Fruit fly (Drosophila melanogaster): Measurements from ENCODE around the gene CG31300.

CG31300 gene

DNA sequence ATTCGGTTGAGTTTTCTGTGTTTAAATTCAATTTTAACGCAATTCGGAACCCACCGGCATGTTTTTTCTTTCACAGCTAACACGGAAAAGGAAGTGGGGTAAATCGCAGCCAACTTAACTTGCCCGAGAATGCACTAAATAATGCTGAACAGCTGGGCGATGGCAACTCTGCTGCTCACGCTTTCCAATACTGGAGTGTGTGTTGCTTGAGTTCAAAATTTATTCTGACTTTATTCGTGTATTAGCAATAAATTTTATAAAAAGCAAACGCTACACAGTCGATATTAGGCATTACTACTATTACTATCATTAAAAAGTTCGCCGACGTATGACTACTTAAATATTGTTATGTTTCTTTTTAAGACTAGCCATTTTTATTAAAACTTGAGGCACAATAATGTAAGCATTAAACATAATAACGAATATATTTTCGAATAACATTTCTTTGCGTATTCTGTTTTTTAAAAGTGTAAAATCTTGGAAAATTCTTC is 36.0 kb upstream of the CG31300 start, which contains the start of the genes RpS27 and Nup37 (continued):
- TF ChIP-seq CG3163 (GFP tag; optimal IDR thresholded peaks at IDR 0.05) = peak; percentile 94
- TF ChIP-seq Antp (GFP tag; optimal IDR thresholded peaks at IDR 0.05) = peak; percentile 98
- TF ChIP-seq gt (GFP tag; IDR thresholded peaks at IDR 0.05) = peak; percentile 96
- TF ChIP-seq NC2β (GFP tag; optimal IDR thresholded peaks at IDR 0.05) = peak; percentile 100
- peak; percentile 71 for TF ChIP-seq corto (GFP tag; optimal IDR thresholded peaks at IDR 0.05)
- TF ChIP-seq dm (GFP tag; optimal IDR thresholded peaks at IDR 0.05) = peak; percentile 99
- peak; percentile 96 for TF ChIP-seq CG9797 (GFP tag; optimal IDR thresholded peaks at IDR 0.05)
- peak; percentile 95 for TF ChIP-seq tgo (GFP tag; IDR thresholded peaks at IDR 0.05)
- peak; percentile 43; the same call in 1 of the 2 replicates for TF ChIP-seq Bgb (GFP tag; IDR thresholded peaks at IDR 0.05; ENCODE audit: partially characterized antibody)
- peak; percentile 94 for TF ChIP-seq wdn (GFP tag; IDR thresholded peaks at IDR 0.05)
- TF ChIP-seq CG2202 (tag; optimal IDR thresholded peaks at IDR 0.05) = peak; percentile 96
- no peak for TF ChIP-seq hkb (optimal IDR thresholded peaks at IDR 0.05)
- peak; percentile 94 for TF ChIP-seq hkb (GFP tag; IDR thresholded peaks at IDR 0.05)
- no peak for TF ChIP-seq lov (optimal IDR thresholded peaks at IDR 0.05)
- TF ChIP-seq lov (GFP tag; IDR thresholded peaks at IDR 0.05) = peak; percentile 99
- TF ChIP-seq pnt (GFP tag; optimal IDR thresholded peaks at IDR 0.05) = peak; percentile 91
- no peak for TF ChIP-seq h (optimal IDR thresholded peaks at IDR 0.05)
- TF ChIP-seq ind (GFP tag; optimal IDR thresholded peaks at IDR 0.05) = peak; percentile 96
- peak; percentile 99 for TF ChIP-seq eyg (GFP tag; optimal IDR thresholded peaks at IDR 0.05)
- TF ChIP-seq CG15073 (GFP tag; optimal IDR thresholded peaks at IDR 0.05) = peak; percentile 68
- peak; percentile 99 for TF ChIP-seq da (GFP tag; optimal IDR thresholded peaks at IDR 0.05)
- peak; percentile 94 for TF ChIP-seq Bdp1 (GFP tag; optimal IDR thresholded peaks at IDR 0.05)
- peak; percentile 98 for TF ChIP-seq CG31441 (GFP tag; IDR thresholded peaks at IDR 0.05)
- TF ChIP-seq CG15696 (tag; optimal IDR thresholded peaks at IDR 0.05) = peak; percentile 81
- peak; percentile 99 for TF ChIP-seq pho (GFP tag; optimal IDR thresholded peaks at IDR 0.05)
- TF ChIP-seq sc (optimal IDR thresholded peaks at IDR 0.05) = no peak
- TF ChIP-seq sc (GFP tag; optimal IDR thresholded peaks at IDR 0.05) = peak; percentile 97
- TF ChIP-seq pzg (GFP tag; optimal IDR thresholded peaks at IDR 0.05) = peak; percentile 97
- TF ChIP-seq Tbp (GFP tag; optimal IDR thresholded peaks at IDR 0.05) = no peak
- TF ChIP-seq tna (GFP tag; IDR thresholded peaks at IDR 0.05; ENCODE audit: partially characterized antibody) = no peak
- TF ChIP-seq Sry-β (GFP tag; optimal IDR thresholded peaks at IDR 0.05) = peak; percentile 80
- peak; percentile 68; the same call in 1 of the 2 replicates for TF ChIP-seq Lim3 (GFP tag; IDR thresholded peaks at IDR 0.05)
- TF ChIP-seq Vsx1 (GFP tag; optimal IDR thresholded peaks at IDR 0.05) = peak; percentile 98
- TF ChIP-seq Meics (GFP tag; optimal IDR thresholded peaks at IDR 0.05) = peak; percentile 99
- peak; percentile 98 for TF ChIP-seq Camta (GFP tag; optimal IDR thresholded peaks at IDR 0.05)
- TF ChIP-seq ken (GFP tag; IDR thresholded peaks at IDR 0.05) = peak; percentile 99
- TF ChIP-seq pan (optimal IDR thresholded peaks at IDR 0.05) = no peak
- peak in 1 of 2 experiments; percentile 97 for TF ChIP-seq pan (GFP tag; optimal IDR thresholded peaks at IDR 0.05 in 1 of 2, IDR thresholded peaks at IDR 0.05 in 1 of 2)
- peak; percentile 94 for TF ChIP-seq CG4730 (GFP tag; IDR thresholded peaks at IDR 0.05)
- TF ChIP-seq Dp (GFP tag; optimal IDR thresholded peaks at IDR 0.05) = peak; percentile 77
- TF ChIP-seq jing (GFP tag; optimal IDR thresholded peaks at IDR 0.05) = peak; percentile 94
- TF ChIP-seq gro (GFP tag; optimal IDR thresholded peaks at IDR 0.05) = peak; percentile 97
- TF ChIP-seq CG2712 (tag; optimal IDR thresholded peaks at IDR 0.05) = peak; percentile 94
- peak; percentile 95 for TF ChIP-seq CG14441 (GFP tag; IDR thresholded peaks at IDR 0.05)
- peak; percentile 100 for TF ChIP-seq CG34376 (GFP tag; optimal IDR thresholded peaks at IDR 0.05)
- TF ChIP-seq CG12104 (GFP tag; optimal IDR thresholded peaks at IDR 0.05) = peak; percentile 99
- TF ChIP-seq Doc3 (GFP tag; IDR thresholded peaks at IDR 0.05; ENCODE audit: partially characterized antibody) = no peak
- peak; percentile 98 for TF ChIP-seq chn (GFP tag; optimal IDR thresholded peaks at IDR 0.05)
- TF ChIP-seq CG2120 (GFP tag; optimal IDR thresholded peaks at IDR 0.05) = peak; percentile 95
- peak in 1 of 2 experiments; percentile 88 for TF ChIP-seq tll (GFP tag; optimal IDR thresholded peaks at IDR 0.05)
- TF ChIP-seq CG16815 (GFP tag; optimal IDR thresholded peaks at IDR 0.05) = peak; percentile 95
- peak; percentile 99 for TF ChIP-seq Rfx (GFP tag; IDR thresholded peaks at IDR 0.05)
